Worm (Caenorhabditis elegans) whole organism, mixed stage, embryonic: ENCODE data around the gene T25D3.4.

Experiments used
- ces-1 ChIP-seq: fragments of 150-350 bp; optimal IDR thresholded peaks from 2 replicates; lab custom pipeline; 2014; ENCODE audit warnings: missing biosample characterization, missing genetic modification reagents, missing genetic modification characterization
- cnd-1 ChIP-seq: fragments of 200-800 bp; sonication (Bioruptor generic); optimal IDR thresholded peaks from 2 replicates; lab custom pipeline; 2018; ENCODE audit warnings: mild to moderate bottlenecking, missing genetic modification characterization, missing compliant biosample characterization
- elt-3 ChIP-seq: fragments of 150-350 bp; optimal IDR thresholded peaks from 2 replicates; lab custom pipeline; 2014; ENCODE audit warnings: missing biosample characterization, missing genetic modification characterization
- lin-13 ChIP-seq: fragments of 150-350 bp; optimal IDR thresholded peaks from 2 replicates; lab custom pipeline; 2014; ENCODE audit warnings: missing biosample characterization, missing genetic modification characterization
- lin-32 ChIP-seq: fragments of 200-800 bp; sonication (Bioruptor generic); optimal IDR thresholded peaks from 2 replicates; lab custom pipeline; 2018; ENCODE audit warnings: mild to moderate bottlenecking, missing genetic modification characterization, missing compliant biosample characterization
- lsy-2 ChIP-seq: fragments of 150-350 bp; optimal IDR thresholded peaks from 2 replicates; lab custom pipeline; 2014; ENCODE audit warnings: missing biosample characterization, missing genetic modification characterization
- mep-1 ChIP-seq: fragments of 150-350 bp; optimal IDR thresholded peaks from 2 replicates; lab custom pipeline; 2017; ENCODE audit warnings: missing biosample characterization, missing genetic modification reagents, missing genetic modification characterization, inconsistent platforms
- nhr-28 ChIP-seq: fragments of 150-350 bp; optimal IDR thresholded peaks from 2 replicates; lab custom pipeline; 2014; ENCODE audit warnings: missing biosample characterization, missing genetic modification characterization
- nhr-76 ChIP-seq: sonication (generic microtip); optimal IDR thresholded peaks from 2 replicates; lab custom pipeline; 2017; ENCODE audit warnings: missing biosample characterization, missing genetic modification characterization
- pha-4 ChIP-seq: fragments of 150-350 bp; optimal IDR thresholded peaks from 2 replicates; lab custom pipeline; 2018; ENCODE audit warnings: missing biosample characterization, missing genetic modification reagents, missing genetic modification characterization
- snpc-4 ChIP-seq: fragments of 150-350 bp; optimal IDR thresholded peaks from 2 replicates; lab custom pipeline; 2014; ENCODE audit warnings: missing biosample characterization, missing genetic modification characterization
- unc-39 ChIP-seq: fragments of 150-350 bp; optimal IDR thresholded peaks from 2 replicates; lab custom pipeline; 2014; ENCODE audit warnings: missing biosample characterization, missing genetic modification characterization
- unc-62 ChIP-seq: fragments of 150-350 bp; optimal IDR thresholded peaks from 2 replicates; lab custom pipeline; 2014; ENCODE audit warnings: missing biosample characterization, missing genetic modification reagents, missing genetic modification characterization
- ztf-11 ChIP-seq: fragments of 150-350 bp; optimal IDR thresholded peaks from 2 replicates; lab custom pipeline; 2014; ENCODE audit warnings: missing biosample characterization, missing genetic modification characterization

- no peak for TF ChIP-seq elt-3 (tag; lab: Kevin White, UChicago)
- TF ChIP-seq nhr-28, result no peak
- TF ChIP-seq nhr-76 (tag; lab: Kevin White, UChicago), result no peak
- no peak for TF ChIP-seq ces-1
- no peak for TF ChIP-seq snpc-4 (tag; lab: Kevin White, UChicago)
- TF ChIP-seq lsy-2 (tag; lab: Kevin White, UChicago), result no peak
- TF ChIP-seq lin-32 (GFP tag; lab: Kevin White, UChicago), result no peak
- no peak for TF ChIP-seq mep-1 (tag; lab: Kevin White, UChicago)
- TF ChIP-seq cnd-1 (tag; lab: Kevin White, UChicago), result no peak
- TF ChIP-seq unc-62 (GFP tag; lab: Kevin White, UChicago), result no peak
- TF ChIP-seq lin-13 (tag; lab: Kevin White, UChicago), result no peak
- TF ChIP-seq ztf-11 (tag; lab: Kevin White, UChicago), result no peak
- no peak for TF ChIP-seq pha-4 (tag; lab: Kevin White, UChicago)
- no peak for TF ChIP-seq unc-39 (tag; lab: Kevin White, UChicago)
These were observed 5.2 kb downstream of the T25D3.4 start, which contains the start of gene T25D3.3 for ce11 chrII:152283-152682.
